Fruit fly (Drosophila melanogaster) whole organism, adult: ENCODE measurements around the gene dati.

Source experiments
- CG11617 ChIP-seq: fragments of 200-800 bp; sonication (Bioruptor generic); optimal IDR thresholded peaks from 2 replicates; lab custom pipeline; 2017; ENCODE audit warnings: mild to moderate bottlenecking, missing biosample characterization, missing genetic modification reagents, missing genetic modification characterization
- CG12768 ChIP-seq: fragments of 200-800 bp; sonication (Bioruptor generic); optimal IDR thresholded peaks from 2 replicates; lab custom pipeline; 2017; ENCODE audit warnings: missing biosample characterization, missing genetic modification characterization, mild to moderate bottlenecking, moderate library complexity, missing genetic modification reagents
- CG14711 ChIP-seq: fragments of 200-800 bp; sonication (Bioruptor generic); optimal IDR thresholded peaks from 2 replicates; lab custom pipeline; 2018; ENCODE audit warnings: missing biosample characterization, mild to moderate bottlenecking, missing genetic modification characterization, moderate library complexity
- CG1620 ChIP-seq: fragments of 200-800 bp; sonication (Bioruptor generic); optimal IDR thresholded peaks from 2 replicates; lab custom pipeline; 2016; ENCODE audit warnings: missing biosample characterization, missing genetic modification characterization
- CG33017 ChIP-seq: fragments of 200-800 bp; sonication (Bioruptor generic); optimal IDR thresholded peaks from 2 replicates; lab custom pipeline; 2018; ENCODE audit warnings: missing biosample characterization, mild to moderate bottlenecking, missing genetic modification characterization, moderate library complexity
- CG5204 ChIP-seq: fragments of 200-800 bp; sonication (Bioruptor generic); optimal IDR thresholded peaks from 2 replicates; lab custom pipeline; 2016; ENCODE audit warnings: missing biosample characterization, missing genetic modification characterization
- CG7045 ChIP-seq: fragments of 200-800 bp; sonication (Bioruptor generic); optimal IDR thresholded peaks from 2 replicates; lab custom pipeline; 2017; ENCODE audit warnings: missing biosample characterization, mild to moderate bottlenecking, missing genetic modification characterization
- CG7101 ChIP-seq: fragments of 200-800 bp; sonication (Bioruptor generic); optimal IDR thresholded peaks from 2 replicates; lab custom pipeline; 2018; ENCODE audit warnings: missing biosample characterization, mild to moderate bottlenecking, missing genetic modification characterization, moderate library complexity
- Clk ChIP-seq: fragments of 200-800 bp; sonication (Bioruptor generic); optimal IDR thresholded peaks from 2 replicates; lab custom pipeline; 2017; ENCODE audit warnings: missing biosample characterization, missing genetic modification characterization
- Crg-1 ChIP-seq: fragments of 200-800 bp; sonication (Bioruptor generic); optimal IDR thresholded peaks from 2 replicates; lab custom pipeline; 2016; ENCODE audit warnings: missing biosample characterization, missing genetic modification characterization
- bab1 ChIP-seq: fragments of 200-800 bp; sonication (Bioruptor generic); optimal IDR thresholded peaks from 3 replicates; lab custom pipeline; 2019; ENCODE audit warnings: missing biosample characterization, mild to moderate bottlenecking, missing genetic modification characterization, moderate library complexity
- cic ChIP-seq: fragments of 200-800 bp; sonication (Bioruptor generic); optimal IDR thresholded peaks from 2 replicates; lab custom pipeline; 2017; ENCODE audit warnings: missing biosample characterization, mild to moderate bottlenecking, missing genetic modification characterization, moderate library complexity
- cnc ChIP-seq, 2 experiments: fragments of >200 bp; optimal IDR thresholded peaks; 2 replicates each; lab custom pipeline; 2017
- kay ChIP-seq: fragments of 200-800 bp; sonication (Bioruptor generic); peaks from one replicate; lab custom pipeline; 2016; ENCODE audit warnings: missing biosample characterization, missing genetic modification characterization, borderline replicate concordance
- ovo ChIP-seq: fragments of 200-800 bp; sonication (Bioruptor generic); optimal IDR thresholded peaks from 2 replicates; lab custom pipeline; 2016; ENCODE audit warnings: missing biosample characterization, missing genetic modification characterization
- pad ChIP-seq: fragments of 200-800 bp; sonication (Bioruptor generic); optimal IDR thresholded peaks from 3 replicates; lab custom pipeline; 2017; ENCODE audit warnings: missing biosample characterization, missing genetic modification characterization, mild to moderate bottlenecking, moderate library complexity, missing genetic modification reagents
- toe ChIP-seq: fragments of 200-800 bp; sonication (Bioruptor generic); optimal IDR thresholded peaks from 2 replicates; lab custom pipeline; 2016; ENCODE audit warnings: missing biosample characterization, missing genetic modification characterization

The dati gene

dm6 chr4:332268-332667 is 63.1 kb downstream of the dati start:
- TF ChIP-seq CG7101 (no peak), CG1620 (GFP tag; lab: Kevin White, UChicago) (no peak), cic (no peak), CG14711 (tag; lab: Kevin White, UChicago) (no peak), CG7045 (GFP tag; lab: Kevin White, UChicago) (no peak), pad (GFP tag; lab: Kevin White, UChicago) (no peak), toe (GFP tag; lab: Kevin White, UChicago) (no peak), CG33017 (tag; lab: Kevin White, UChicago) (no peak), cnc (optimal IDR thresholded peaks at IDR 0.05; lab: Kevin White, UChicago) (no peak), kay (GFP tag; lab: Kevin White, UChicago) (no peak), Clk (GFP tag; lab: Kevin White, UChicago) (no peak), Crg-1 (no peak), CG12768 (GFP tag; lab: Kevin White, UChicago) (no peak), CG11617 (GFP tag; lab: Kevin White, UChicago) (no peak), CG5204 (GFP tag; lab: Kevin White, UChicago) (no peak)

DNA sequence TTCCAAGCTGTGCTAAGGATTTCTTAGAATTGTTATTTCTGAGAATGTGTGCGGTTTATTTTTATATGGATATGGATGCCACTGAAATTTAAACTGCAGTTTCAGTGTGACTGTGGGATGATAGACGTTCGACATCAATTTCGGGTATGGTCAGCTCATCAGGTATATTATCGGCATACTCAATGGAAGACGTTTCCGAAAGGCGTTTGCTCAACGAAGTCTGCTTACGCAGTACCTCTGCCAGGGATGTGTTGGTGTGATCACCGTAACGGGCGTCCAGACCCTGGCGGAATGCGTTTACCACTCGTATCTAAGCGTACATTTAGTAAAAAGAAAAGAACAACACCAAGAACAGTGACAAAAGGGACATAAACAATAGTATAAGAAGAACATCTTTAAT is 66.3 kb downstream of the dati start:
- TF ChIP-seq ovo (GFP tag; lab: Kevin White, UChicago) (no peak), CG7045 (GFP tag; lab: Kevin White, UChicago) (no peak), CG7101 (no peak), cic (no peak), bab1 (no peak)
